Worm (Caenorhabditis elegans) whole organism, L4 larva: Measurements from ENCODE around the gene chhy-1.

Experiments used
- ceh-28 ChIP-seq: fragments of 150-350 bp; optimal IDR thresholded peaks from 2 replicates; lab custom pipeline; 2014; ENCODE audit warnings: missing biosample characterization, missing genetic modification reagents, missing genetic modification characterization
- ceh-32 ChIP-seq: sonication (generic microtip); optimal IDR thresholded peaks from 2 replicates; lab custom pipeline; 2016; ENCODE audit warnings: mild to moderate bottlenecking, missing genetic modification characterization, missing compliant biosample characterization; ENCODE audit not compliant: poor library complexity
- zag-1 ChIP-seq: fragments of 150-350 bp; optimal IDR thresholded peaks from 2 replicates; lab custom pipeline; 2014; ENCODE audit warnings: missing biosample characterization, missing genetic modification characterization

DNA sequence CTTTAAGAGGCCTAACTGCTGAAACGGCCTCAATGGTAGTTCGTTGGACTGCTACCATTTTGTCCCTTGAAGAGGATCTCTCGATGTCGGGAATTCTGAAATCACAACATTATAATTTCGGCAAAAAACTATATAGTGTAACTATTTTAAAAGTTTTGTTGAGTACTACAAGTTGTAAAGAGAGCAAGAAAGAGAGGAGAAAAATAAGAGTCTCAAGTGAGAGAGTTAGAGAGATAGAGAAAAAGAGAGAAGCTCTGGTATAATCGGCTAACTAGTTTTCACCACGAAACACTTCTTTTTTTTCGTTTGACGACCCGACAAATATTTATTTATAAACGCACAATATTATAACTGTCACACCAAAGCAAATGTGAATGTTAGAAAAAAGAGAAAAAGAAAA lies 20.2 kb upstream of the chhy-1 start, which contains the start of gene vab-9:
- TF ChIP-seq ceh-28, result no peak
- TF ChIP-seq zag-1 (tag; lab: Kevin White, UChicago), result no peak
- no peak for TF ChIP-seq ceh-32 (tag; lab: Kevin White, UChicago)
